Worm (Caenorhabditis elegans): ENCODE data around the gene T24C2.5.

The T24C2.5 gene

ce11 chrX:14557936-14558554, 23.8 kb downstream of the T24C2.5 start, which contains the start of gene nhr-3:
Gene nhr-3 (plus strand): TSS chrX:14558504.
- TF ChIP-seq pha-4 (tag; optimal IDR thresholded peaks at IDR 0.05) (no peak), mab-5 (tag; optimal IDR thresholded peaks at IDR 0.05) (no peak), blmp-1 (tag; optimal IDR thresholded peaks at IDR 0.05) (peak; percentile 36), flh-1 (GFP tag; optimal IDR thresholded peaks at IDR 0.05) (no peak), unc-62 (GFP tag; optimal IDR thresholded peaks at IDR 0.05) (peak; percentile 57), nhr-237 (tag; optimal IDR thresholded peaks at IDR 0.05) (no peak), nhr-2 (tag; optimal IDR thresholded peaks at IDR 0.05) (no peak), elt-1 (tag; optimal IDR thresholded peaks at IDR 0.05; ENCODE audit: borderline replicate concordance, insufficient read depth) (peak; percentile 82), nhr-28 (tag; optimal IDR thresholded peaks at IDR 0.05) (no peak), unc-120 (tag; optimal IDR thresholded peaks at IDR 0.05; ENCODE audit: poor library complexity, severe bottlenecking) (no peak), sem-2 (GFP tag; optimal IDR thresholded peaks at IDR 0.05) (no peak), lin-13 (tag; optimal IDR thresholded peaks at IDR 0.05) (no peak), zip-8 (tag; optimal IDR thresholded peaks at IDR 0.05) (no peak), nhr-76 (tag; optimal IDR thresholded peaks at IDR 0.05) (no peak), lin-32 (GFP tag; optimal IDR thresholded peaks at IDR 0.05) (no peak), elt-3 (tag; optimal IDR thresholded peaks at IDR 0.05) (peak; percentile 36), snpc-4 (tag; optimal IDR thresholded peaks at IDR 0.05) (no peak), mep-1 (tag; optimal IDR thresholded peaks at IDR 0.05) (no peak), ham-2 (GFP tag; optimal IDR thresholded peaks at IDR 0.05) (no peak), mls-2 (tag; optimal IDR thresholded peaks at IDR 0.05) (no peak), tbx-8 (GFP tag; optimal IDR thresholded peaks at IDR 0.05) (no peak), drap-1 (GFP tag; optimal IDR thresholded peaks at IDR 0.05) (no peak), ztf-11 (tag; optimal IDR thresholded peaks at IDR 0.05) (no peak), M03D4.4 (tag; optimal IDR thresholded peaks at IDR 0.05) (no peak), sptf-1 (tag; optimal IDR thresholded peaks at IDR 0.05) (no peak), bed-3 (GFP tag; optimal IDR thresholded peaks at IDR 0.05) (no peak), cnd-1 (tag; optimal IDR thresholded peaks at IDR 0.05) (no peak), ceh-39 (tag; optimal IDR thresholded peaks at IDR 0.05) (no peak)

ce11 chrX:14559084-14559483, 24.9 kb downstream of the T24C2.5 start:
- TF ChIP-seq ceh-43 (GFP tag; optimal IDR thresholded peaks at IDR 0.05) (no peak), elt-3 (tag; optimal IDR thresholded peaks at IDR 0.05) (no peak), M03D4.4 (tag; optimal IDR thresholded peaks at IDR 0.05) (no peak), unc-120 (tag; optimal IDR thresholded peaks at IDR 0.05; ENCODE audit: poor library complexity, severe bottlenecking) (no peak)

ce11 chrX:14559519-14560296, 25.5 kb downstream of the T24C2.5 start:
- TF ChIP-seq mep-1 (tag; optimal IDR thresholded peaks at IDR 0.05): no peak
- no peak for TF ChIP-seq ceh-83 (GFP tag; optimal IDR thresholded peaks at IDR 0.05)
- TF ChIP-seq nhr-237 (tag; optimal IDR thresholded peaks at IDR 0.05): no peak
- TF ChIP-seq lin-32 (GFP tag; optimal IDR thresholded peaks at IDR 0.05): no peak
- no peak for TF ChIP-seq ceh-39 (tag; optimal IDR thresholded peaks at IDR 0.05)
- TF ChIP-seq pha-4 (tag; optimal IDR thresholded peaks at IDR 0.05): peak; percentile 52
- no peak for TF ChIP-seq tbx-8 (GFP tag; optimal IDR thresholded peaks at IDR 0.05)
- TF ChIP-seq nhr-2 (tag; optimal IDR thresholded peaks at IDR 0.05): no peak

- TF ChIP-seq nhr-12 (tag; optimal IDR thresholded peaks at IDR 0.05) (no peak), unc-39 (tag; optimal IDR thresholded peaks at IDR 0.05) (no peak), ces-1 (GFP tag; optimal IDR thresholded peaks at IDR 0.05) (peak; percentile 54), lsy-2 (tag; optimal IDR thresholded peaks at IDR 0.05) (no peak), nhr-28 (tag; optimal IDR thresholded peaks at IDR 0.05) (peak; percentile 23), snpc-4 (tag; optimal IDR thresholded peaks at IDR 0.05) (no peak), bed-3 (GFP tag; optimal IDR thresholded peaks at IDR 0.05) (no peak), nhr-2 (tag; optimal IDR thresholded peaks at IDR 0.05) (no peak), unc-62 (GFP tag; optimal IDR thresholded peaks at IDR 0.05) (peak; percentile 93), ceh-43 (GFP tag; optimal IDR thresholded peaks at IDR 0.05) (no peak), sem-2 (GFP tag; optimal IDR thresholded peaks at IDR 0.05) (no peak), lin-13 (tag; optimal IDR thresholded peaks at IDR 0.05) (no peak), ceh-83 (GFP tag; optimal IDR thresholded peaks at IDR 0.05) (no peak), mep-1 (tag; optimal IDR thresholded peaks at IDR 0.05) (peak; percentile 45), unc-120 (tag; optimal IDR thresholded peaks at IDR 0.05; ENCODE audit: poor library complexity, severe bottlenecking) (peak; percentile 85), hlh-1 (tag; optimal IDR thresholded peaks at IDR 0.05) (peak; percentile 62), pha-4 (tag; optimal IDR thresholded peaks at IDR 0.05) (peak; percentile 88), blmp-1 (tag; optimal IDR thresholded peaks at IDR 0.05) (peak; percentile 74), mab-5 (tag; optimal IDR thresholded peaks at IDR 0.05) (no peak), elt-1 (tag; optimal IDR thresholded peaks at IDR 0.05; ENCODE audit: borderline replicate concordance, insufficient read depth) (peak; percentile 56), sptf-1 (tag; optimal IDR thresholded peaks at IDR 0.05) (peak; percentile 30), cnd-1 (tag; optimal IDR thresholded peaks at IDR 0.05) (no peak), tbx-8 (GFP tag; optimal IDR thresholded peaks at IDR 0.05) (no peak), elt-3 (tag; optimal IDR thresholded peaks at IDR 0.05) (peak; percentile 93), lin-32 (GFP tag; optimal IDR thresholded peaks at IDR 0.05) (no peak), ztf-11 (tag; optimal IDR thresholded peaks at IDR 0.05) (no peak), drap-1 (GFP tag; optimal IDR thresholded peaks at IDR 0.05) (peak; percentile 29), ceh-39 (tag; optimal IDR thresholded peaks at IDR 0.05) (no peak), ham-2 (GFP tag; optimal IDR thresholded peaks at IDR 0.05) (peak; percentile 94), flh-1 (GFP tag; optimal IDR thresholded peaks at IDR 0.05) (no peak), nhr-237 (tag; optimal IDR thresholded peaks at IDR 0.05) (peak; percentile 95), mls-2 (tag; optimal IDR thresholded peaks at IDR 0.05) (no peak), nhr-76 (tag; optimal IDR thresholded peaks at IDR 0.05) (no peak), M03D4.4 (tag; optimal IDR thresholded peaks at IDR 0.05) (no peak), zip-8 (tag; optimal IDR thresholded peaks at IDR 0.05) (no peak)
These were observed 26.1 kb downstream of the T24C2.5 start for ce11 chrX:14560297-14560680.
